Worm (Caenorhabditis elegans) whole organism, mixed stage, embryonic: ENCODE data around the gene B0035.18.

Experiments used
- lin-13 ChIP-seq: fragments of 150-350 bp; optimal IDR thresholded peaks from 2 replicates; lab custom pipeline; 2014; ENCODE audit warnings: missing biosample characterization, missing genetic modification characterization
- lin-32 ChIP-seq: fragments of 200-800 bp; sonication (Bioruptor generic); optimal IDR thresholded peaks from 2 replicates; lab custom pipeline; 2018; ENCODE audit warnings: mild to moderate bottlenecking, missing genetic modification characterization, missing compliant biosample characterization
- nhr-12 ChIP-seq: fragments of 150-350 bp; optimal IDR thresholded peaks from 2 replicates; lab custom pipeline; 2014; ENCODE audit warnings: missing biosample characterization, missing genetic modification characterization
- nhr-237 ChIP-seq: fragments of 150-350 bp; optimal IDR thresholded peaks from 2 replicates; lab custom pipeline; 2014; ENCODE audit warnings: missing biosample characterization, missing genetic modification characterization
- nhr-28 ChIP-seq: fragments of 150-350 bp; optimal IDR thresholded peaks from 2 replicates; lab custom pipeline; 2014; ENCODE audit warnings: missing biosample characterization, missing genetic modification characterization
- snpc-4 ChIP-seq: fragments of 150-350 bp; optimal IDR thresholded peaks from 2 replicates; lab custom pipeline; 2014; ENCODE audit warnings: missing biosample characterization, missing genetic modification characterization
- unc-120 ChIP-seq: sonication (generic microtip); optimal IDR thresholded peaks from 2 replicates; lab custom pipeline; 2017; ENCODE audit warnings: missing genetic modification characterization, missing compliant biosample characterization; ENCODE audit not compliant: poor library complexity, severe bottlenecking

DNA sequence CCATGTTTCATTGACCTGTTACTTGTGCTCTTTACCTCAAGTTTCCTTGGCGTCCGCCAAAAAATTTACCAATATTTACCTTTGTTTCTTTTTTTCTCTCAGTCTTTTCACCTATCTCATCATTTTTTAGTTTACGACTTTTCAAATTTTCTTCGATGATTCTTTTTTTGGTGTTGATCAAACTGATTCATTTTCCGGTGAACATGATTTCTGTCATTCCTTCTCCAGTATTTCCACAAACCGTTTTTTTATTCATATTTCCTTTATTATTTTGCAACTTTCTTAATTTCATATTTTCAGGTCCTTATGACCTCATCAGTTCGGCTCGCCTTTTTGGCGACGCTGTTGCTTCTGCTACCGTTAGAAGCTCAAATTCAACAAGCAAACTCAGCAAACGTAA, 32.6 kb upstream of the B0035.18 start, which contains the start of gene F54D1.6:
- TF ChIP-seq nhr-237 (tag; lab: Kevin White, UChicago), result no peak
- no peak for TF ChIP-seq nhr-28
- TF ChIP-seq snpc-4 (tag; lab: Kevin White, UChicago), result no peak
- no peak for TF ChIP-seq nhr-12 (tag; lab: Kevin White, UChicago)
- no peak for TF ChIP-seq lin-13
- no peak for TF ChIP-seq unc-120 (tag; lab: Kevin White, UChicago)
- no peak for TF ChIP-seq lin-32 (GFP tag; lab: Kevin White, UChicago)
